Worm (Caenorhabditis elegans) whole organism, early embryonic: ENCODE measurements around the gene C26D10.6.

Experiments
- F13C5.2 ChIP-seq: sonication (generic microtip); optimal IDR thresholded peaks from 2 replicates; lab custom pipeline; 2017; ENCODE audit warnings: mild to moderate bottlenecking, missing genetic modification characterization, inconsistent platforms, missing compliant biosample characterization
- aly-1 ChIP-seq: sonication (generic microtip); optimal IDR thresholded peaks from 2 replicates; lab custom pipeline; 2016; ENCODE audit warnings: missing genetic modification characterization, missing compliant biosample characterization
- ama-1 ChIP-seq: fragments of 150-350 bp; optimal IDR thresholded peaks from 2 replicates; lab custom pipeline; 2014
- ceh-13 ChIP-seq: fragments of 200-800 bp; sonication (Bioruptor generic); optimal IDR thresholded peaks from 2 replicates; lab custom pipeline; 2018; ENCODE audit warnings: mild to moderate bottlenecking, missing genetic modification characterization, missing compliant biosample characterization
- hmg-4 ChIP-seq: fragments of 200-800 bp; sonication (Bioruptor generic); optimal IDR thresholded peaks from 2 replicates; lab custom pipeline; 2018; ENCODE audit warnings: mild to moderate bottlenecking, missing genetic modification characterization, missing compliant biosample characterization
- scrt-1 ChIP-seq: fragments of 200-800 bp; sonication (Bioruptor generic); IDR thresholded peaks from 2 replicates; pipeline ENCODE4 v1.3.6; 2022; ENCODE audit warnings: missing genetic modification characterization, missing compliant biosample characterization
- tbx-11 ChIP-seq: fragments of 200-800 bp; sonication (Bioruptor generic); IDR thresholded peaks from 2 replicates; pipeline ENCODE4 v1.3.6; 2022; ENCODE audit warnings: missing genetic modification characterization, missing compliant biosample characterization
- tbx-37 ChIP-seq: fragments of 200-800 bp; sonication (Bioruptor generic); conservative IDR thresholded peaks from 2 replicates; pipeline ENCODE4 v1.3.6; 2022; ENCODE audit warnings: missing genetic modification reagents, missing genetic modification characterization, missing compliant biosample characterization

DNA sequence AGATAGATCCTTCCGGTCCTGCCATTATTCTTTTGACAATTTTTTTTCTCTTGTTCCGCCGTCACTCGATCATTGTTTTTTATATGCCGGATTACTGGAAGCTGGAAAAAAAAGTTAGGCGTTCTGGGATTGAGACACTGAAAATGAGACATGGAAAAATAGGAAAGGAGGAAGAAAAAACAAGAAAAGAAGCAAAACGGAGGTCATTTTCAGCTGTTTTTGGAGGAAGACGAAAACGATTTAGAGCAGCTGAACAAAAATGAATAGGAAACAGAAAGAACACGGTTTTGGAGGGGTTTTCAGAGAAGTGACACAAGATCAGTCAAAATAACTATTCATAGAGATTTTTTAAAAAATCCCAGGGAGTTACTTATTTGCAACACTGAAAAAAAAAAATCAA, 14.6 kb upstream of the C26D10.6 start, which contains the start of gene amt-3:
- TF ChIP-seq ceh-13 (no peak), ama-1 (no peak), tbx-11 (GFP tag; lab: Robert Waterston, UW) (no peak), aly-1 (tag; lab: Kevin White, UChicago) (no peak), tbx-37 (GFP tag; lab: Robert Waterston, UW) (no peak), hmg-4 (GFP tag; lab: Kevin White, UChicago) (no peak), F13C5.2 (no peak), scrt-1 (no peak)
